Fruit fly (Drosophila melanogaster) whole organism, embryonic: ENCODE results near the gene CG14340.
A peak's percentile ranks its signal among the peaks of the same experiment; 100 is the strongest.

Source experiments
- Atf6 ChIP-seq: fragments of 200-800 bp; sonication (Bioruptor generic); IDR thresholded peaks from 2 replicates; pipeline ENCODE4 v1.3.6; 2022; ENCODE audit warnings: missing biosample characterization, missing genetic modification characterization
- CG10321 ChIP-seq: fragments of 200-800 bp; sonication (Bioruptor generic); IDR thresholded peaks from 2 replicates; pipeline ENCODE4 v1.3.6; 2022; ENCODE audit warnings: missing biosample characterization, missing genetic modification characterization
- CG10462 ChIP-seq: fragments of 200-800 bp; sonication (Bioruptor generic); optimal IDR thresholded peaks from 2 replicates; lab custom pipeline; 2016; ENCODE audit warnings: missing biosample characterization, missing genetic modification characterization
- CG12155 ChIP-seq: fragments of 200-800 bp; sonication (Bioruptor generic); optimal IDR thresholded peaks from 3 replicates; lab custom pipeline; 2016; ENCODE audit warnings: missing biosample characterization, missing genetic modification characterization
- CG12391 ChIP-seq: fragments of 200-800 bp; sonication (Bioruptor generic); optimal IDR thresholded peaks from 3 replicates; lab custom pipeline; 2018; ENCODE audit warnings: missing biosample characterization, mild to moderate bottlenecking, missing genetic modification characterization, moderate library complexity
- CG12744 ChIP-seq: fragments of 200-800 bp; sonication (Bioruptor generic); optimal IDR thresholded peaks from 2 replicates; lab custom pipeline; 2016; ENCODE audit warnings: missing biosample characterization, missing genetic modification characterization
- CG14667 ChIP-seq: fragments of 200-800 bp; sonication (Bioruptor generic); IDR thresholded peaks from 2 replicates; pipeline ENCODE4 v1.3.6; 2022; ENCODE audit warnings: missing biosample characterization, missing genetic modification characterization
- CG14860 ChIP-seq: fragments of 200-800 bp; sonication (Bioruptor generic); IDR thresholded peaks from 3 replicates; pipeline ENCODE4 v1.3.6; 2022; ENCODE audit warnings: missing biosample characterization, missing genetic modification characterization; ENCODE audit not compliant: partially characterized antibody
- CG16863 ChIP-seq: fragments of 200-800 bp; sonication (Bioruptor generic); optimal IDR thresholded peaks from 3 replicates; lab custom pipeline; 2016; ENCODE audit warnings: missing biosample characterization, missing genetic modification characterization
- CG17186 ChIP-seq: fragments of 200-800 bp; sonication (Bioruptor generic); optimal IDR thresholded peaks from 3 replicates; lab custom pipeline; 2017; ENCODE audit warnings: missing biosample characterization, missing genetic modification reagents, missing genetic modification characterization
- CG17361 ChIP-seq: fragments of 200-800 bp; sonication (Bioruptor generic); IDR thresholded peaks from 3 replicates; pipeline ENCODE4 v1.3.6; 2022; ENCODE audit warnings: missing biosample characterization, missing genetic modification characterization
- CG2889 ChIP-seq: fragments of 200-800 bp; sonication (Bioruptor generic); IDR thresholded peaks from 3 replicates; pipeline ENCODE4 v1.3.6; 2022; ENCODE audit warnings: missing biosample characterization, missing genetic modification characterization
- CG30020 ChIP-seq: fragments of 200-800 bp; optimal IDR thresholded peaks from 2 replicates; lab custom pipeline; 2019; ENCODE audit warnings: missing biosample characterization, mild to moderate bottlenecking, missing genetic modification characterization, moderate library complexity
- CG4360 ChIP-seq: fragments of 200-800 bp; sonication (Bioruptor generic); IDR thresholded peaks from 2 replicates; pipeline ENCODE4 v1.3.6; 2022; ENCODE audit warnings: missing biosample characterization, missing genetic modification characterization
- CG6272 ChIP-seq: fragments of 200-800 bp; sonication (Bioruptor generic); IDR thresholded peaks from 2 replicates; pipeline ENCODE4 v1.3.6; 2022; ENCODE audit warnings: missing biosample characterization, missing genetic modification characterization
- CG7987 ChIP-seq: fragments of 200-800 bp; sonication (Bioruptor generic); optimal IDR thresholded peaks from 2 replicates; lab custom pipeline; 2018; ENCODE audit warnings: missing biosample characterization, mild to moderate bottlenecking, missing genetic modification characterization, moderate library complexity
- CG8388 ChIP-seq: fragments of 200-800 bp; sonication (Bioruptor generic); optimal IDR thresholded peaks from 2 replicates; lab custom pipeline; 2019; ENCODE audit warnings: missing biosample characterization, mild to moderate bottlenecking, missing genetic modification characterization, moderate library complexity
- CG9609 ChIP-seq: fragments of 200-800 bp; sonication (Bioruptor generic); optimal IDR thresholded peaks from 3 replicates; lab custom pipeline; 2016; ENCODE audit warnings: missing biosample characterization, missing genetic modification characterization
- Camta ChIP-seq: fragments of 200-800 bp; sonication (Bioruptor generic); optimal IDR thresholded peaks from 2 replicates; lab custom pipeline; 2016; ENCODE audit warnings: missing biosample characterization, missing genetic modification characterization
- CrebB ChIP-seq: fragments of 200-800 bp; sonication (Bioruptor generic); optimal IDR thresholded peaks from 3 replicates; lab custom pipeline; 2018; ENCODE audit warnings: missing biosample characterization, mild to moderate bottlenecking, missing genetic modification characterization
- Dfd ChIP-seq, 2 experiments: fragments of >200 bp; optimal IDR thresholded peaks; 2 replicates each; lab custom pipeline; 2017; ENCODE audit warnings: missing biosample characterization in 2 of 2, missing genetic modification characterization in 2 of 2
- Elba2 ChIP-seq: fragments of 200-800 bp; sonication (Bioruptor generic); optimal IDR thresholded peaks from 3 replicates; lab custom pipeline; 2016; ENCODE audit warnings: missing biosample characterization, missing genetic modification characterization
- Ets65A ChIP-seq: fragments of 200-800 bp; sonication (Bioruptor generic); peaks from one replicate; lab custom pipeline; 2016; ENCODE audit warnings: missing biosample characterization, missing genetic modification characterization
- Hand ChIP-seq: fragments of 200-800 bp; sonication (Bioruptor generic); optimal IDR thresholded peaks from 2 replicates; lab custom pipeline; 2017; ENCODE audit warnings: mild to moderate bottlenecking, missing biosample characterization, missing genetic modification reagents, missing genetic modification characterization
- Hey ChIP-seq: fragments of 200-800 bp; sonication (Bioruptor generic); optimal IDR thresholded peaks from 3 replicates; lab custom pipeline; 2018; ENCODE audit warnings: missing biosample characterization, mild to moderate bottlenecking, missing genetic modification characterization
- Lhr ChIP-seq: fragments of 200-800 bp; sonication (Bioruptor generic); optimal IDR thresholded peaks from 3 replicates; lab custom pipeline; 2017; ENCODE audit warnings: mild to moderate bottlenecking, missing biosample characterization, missing genetic modification reagents, missing genetic modification characterization
- MBD-R2 ChIP-seq: fragments of 200-800 bp; sonication (Bioruptor generic); IDR thresholded peaks from 2 replicates; pipeline ENCODE4 v1.3.6; 2022; ENCODE audit warnings: missing biosample characterization, missing genetic modification characterization
- Mad ChIP-seq: fragments of 200-800 bp; sonication (Bioruptor generic); optimal IDR thresholded peaks from 2 replicates; lab custom pipeline; 2016; ENCODE audit warnings: missing biosample characterization, missing genetic modification characterization
- Rx ChIP-seq: fragments of 200-800 bp; sonication (Bioruptor generic); IDR thresholded peaks from 2 replicates; pipeline ENCODE4 v1.3.6; 2022; ENCODE audit warnings: missing biosample characterization, missing genetic modification characterization
- Sry-β ChIP-seq: fragments of 200-800 bp; sonication (Bioruptor generic); optimal IDR thresholded peaks from 2 replicates; lab custom pipeline; 2018; ENCODE audit warnings: missing biosample characterization, mild to moderate bottlenecking, missing genetic modification characterization, moderate library complexity
- Tbp ChIP-seq: fragments of >200 bp; optimal IDR thresholded peaks from 2 replicates; lab custom pipeline; 2018; ENCODE audit warnings: missing biosample characterization, missing genetic modification characterization
- bbx ChIP-seq: fragments of 200-800 bp; sonication (Bioruptor generic); IDR thresholded peaks from 2 replicates; pipeline ENCODE4 v1.3.6; 2022; ENCODE audit warnings: missing biosample characterization, missing genetic modification characterization; ENCODE audit not compliant: partially characterized antibody
- caup ChIP-seq: fragments of 200-800 bp; sonication (Bioruptor generic); optimal IDR thresholded peaks from 3 replicates; lab custom pipeline; 2017; ENCODE audit warnings: missing biosample characterization, mild to moderate bottlenecking, missing genetic modification characterization, moderate library complexity; ENCODE audit not compliant: severe bottlenecking
- crp ChIP-seq, 2 experiments: fragments of 200-800 bp; sonication (Bioruptor generic); optimal IDR thresholded peaks; 2 replicates in 1 of 2; 3 replicates in 1 of 2; lab custom pipeline; 2017; ENCODE audit warnings: missing biosample characterization in 2 of 2, missing genetic modification characterization in 2 of 2, mild to moderate bottlenecking in 1 of 2, moderate library complexity in 1 of 2
- dimm ChIP-seq: fragments of 200-800 bp; sonication (Bioruptor generic); IDR thresholded peaks from 2 replicates; pipeline ENCODE4 v1.3.6; 2022; ENCODE audit warnings: missing biosample characterization, missing genetic modification characterization
- ham ChIP-seq: fragments of 200-800 bp; sonication (Bioruptor generic); IDR thresholded peaks from 2 replicates; pipeline ENCODE4 v1.3.6; 2022; ENCODE audit warnings: missing biosample characterization, missing genetic modification characterization
- hkb ChIP-seq, 2 experiments: fragments of 200-800 bp in 1 of 2; fragments of >200 bp in 1 of 2; sonication (Bioruptor generic) in 1 of 2; IDR thresholded peaks in 1 of 2; optimal IDR thresholded peaks in 1 of 2; 2 replicates each; pipeline versions ENCODE4 v1.3.6 to Lab custom; 2017 to 2022; ENCODE audit warnings: missing biosample characterization in 1 of 2, missing genetic modification characterization in 1 of 2
- inv ChIP-seq: fragments of 200-800 bp; sonication (Bioruptor generic); IDR thresholded peaks from 2 replicates; pipeline ENCODE4 v1.3.6; 2022; ENCODE audit warnings: missing biosample characterization, missing genetic modification characterization; ENCODE audit not compliant: partially characterized antibody
- oc ChIP-seq: fragments of 200-800 bp; sonication (Bioruptor generic); optimal IDR thresholded peaks from 2 replicates; lab custom pipeline; 2018; ENCODE audit warnings: missing biosample characterization, mild to moderate bottlenecking, missing genetic modification characterization, moderate library complexity
- odd ChIP-seq: fragments of 200-800 bp; sonication (Bioruptor generic); optimal IDR thresholded peaks from 2 replicates; lab custom pipeline; 2017; ENCODE audit warnings: missing biosample characterization, mild to moderate bottlenecking, missing genetic modification characterization
- p53 ChIP-seq: fragments of 200-800 bp; sonication (Bioruptor generic); optimal IDR thresholded peaks from 2 replicates; lab custom pipeline; 2016; ENCODE audit warnings: missing biosample characterization, missing genetic modification characterization
- peb ChIP-seq: fragments of 200-800 bp; sonication (Bioruptor generic); IDR thresholded peaks from 2 replicates; pipeline ENCODE4 v1.3.6; 2022; ENCODE audit warnings: missing biosample characterization, missing genetic modification characterization
- prd ChIP-seq, 3 experiments: fragments of >200 bp in 2 of 3; fragments of 200-800 bp in 1 of 3; sonication (Bioruptor generic) in 1 of 3; optimal IDR thresholded peaks in 2 of 3; IDR thresholded peaks in 1 of 3; 2 replicates in 2 of 3; 3 replicates in 1 of 3; pipeline versions ENCODE4 v1.3.6 to Lab custom; 2017 to 2022; ENCODE audit warnings: missing biosample characterization in 1 of 3, missing genetic modification characterization in 1 of 3
- repo ChIP-seq: fragments of 200-800 bp; sonication (Bioruptor generic); optimal IDR thresholded peaks from 2 replicates; lab custom pipeline; 2016; ENCODE audit warnings: missing biosample characterization, missing genetic modification characterization
- slp2 ChIP-seq: fragments of 200-800 bp; sonication (Bioruptor generic); optimal IDR thresholded peaks from 2 replicates; lab custom pipeline; 2016; ENCODE audit warnings: missing biosample characterization, missing genetic modification characterization
- so ChIP-seq: fragments of 200-800 bp; sonication (Bioruptor generic); IDR thresholded peaks from 3 replicates; pipeline ENCODE4 v1.3.6; 2022; ENCODE audit warnings: missing biosample characterization, missing genetic modification characterization
- tio ChIP-seq: fragments of 200-800 bp; sonication (Bioruptor generic); optimal IDR thresholded peaks from 2 replicates; lab custom pipeline; 2017; ENCODE audit warnings: missing biosample characterization, missing genetic modification characterization, inconsistent platforms
- tx ChIP-seq: fragments of 200-800 bp; sonication (Bioruptor generic); optimal IDR thresholded peaks from 2 replicates; lab custom pipeline; 2016; ENCODE audit warnings: missing biosample characterization, missing genetic modification characterization
- yki ChIP-seq: fragments of >200 bp; optimal IDR thresholded peaks from 3 replicates; lab custom pipeline; 2018
- zen ChIP-seq: fragments of 200-800 bp; sonication (Bioruptor generic); optimal IDR thresholded peaks from 3 replicates; lab custom pipeline; 2018; ENCODE audit warnings: missing biosample characterization, mild to moderate bottlenecking, missing genetic modification characterization, moderate library complexity

The CG14340 gene

dm6 chr2L:1072184-1072583, 40.6 kb upstream of the CG14340 start (continued):
- TF ChIP-seq CG14667 (GFP tag; lab: Robert Waterston, UW) (peak; percentile 67; the same call in 1 of the 2 replicates), Dfd (GFP tag; optimal IDR thresholded peaks at IDR 0.05; lab: Kevin White, UChicago) (no peak), tio (GFP tag; lab: Kevin White, UChicago) (peak; percentile 87), inv (GFP tag; lab: Robert Waterston, UW) (no peak), Camta (GFP tag; lab: Kevin White, UChicago) (peak; percentile 96), CG10321 (GFP tag; lab: Robert Waterston, UW) (peak; percentile 66), CG7987 (GFP tag; lab: Kevin White, UChicago) (peak; percentile 98), Sry-β (GFP tag; lab: Kevin White, UChicago) (peak; percentile 74), CrebB (tag; lab: Kevin White, UChicago) (peak; percentile 96), Atf6 (GFP tag; lab: Robert Waterston, UW) (peak; percentile 91), dimm (GFP tag; lab: Robert Waterston, UW) (peak; percentile 81; the same call in 1 of the 2 replicates), Elba2 (GFP tag; lab: Kevin White, UChicago) (no peak), slp2 (peak; percentile 85), Ets65A (GFP tag; lab: Kevin White, UChicago) (peak; percentile 95), CG30020 (peak; percentile 54), CG16863 (GFP tag; lab: Kevin White, UChicago) (peak; percentile 93), yki (lab: Kevin White, UChicago) (no peak), odd (peak; percentile 95), CG10462 (GFP tag; lab: Kevin White, UChicago) (peak; percentile 90), Hand (GFP tag; lab: Kevin White, UChicago) (peak; percentile 70), Tbp (no peak), prd (optimal IDR thresholded peaks at IDR 0.05; lab: Kevin White, UChicago) (no peak), prd (GFP tag; IDR thresholded peaks at IDR 0.05; lab: Robert Waterston, UW) (peak; percentile 77), oc (tag; lab: Kevin White, UChicago) (peak; percentile 92), CG9609 (GFP tag; lab: Kevin White, UChicago) (peak; percentile 86), CG17186 (peak; percentile 93), MBD-R2 (GFP tag; lab: Robert Waterston, UW) (peak; percentile 71; the same call in 1 of the 2 replicates), CG12155 (peak; percentile 80), repo (GFP tag; lab: Kevin White, UChicago) (peak; percentile 92), caup (GFP tag; lab: Kevin White, UChicago) (peak; percentile 97), CG12744 (GFP tag; lab: Kevin White, UChicago) (peak; percentile 93), tx (GFP tag; lab: Kevin White, UChicago) (peak; percentile 85), CG2889 (peak; percentile 50; the same call in 2 of the 3 replicates), hkb (optimal IDR thresholded peaks at IDR 0.05; lab: Kevin White, UChicago) (no peak), hkb (GFP tag; IDR thresholded peaks at IDR 0.05; lab: Robert Waterston, UW) (peak; percentile 94), p53 (GFP tag; lab: Kevin White, UChicago) (peak; percentile 90), Hey (peak; percentile 94), so (GFP tag; lab: Robert Waterston, UW) (peak; percentile 93), CG8388 (GFP tag; lab: Kevin White, UChicago) (peak; percentile 81), CG14860 (GFP tag; lab: Robert Waterston, UW) (no peak), crp (GFP tag; optimal IDR thresholded peaks at IDR 0.05; lab: Kevin White, UChicago) (peak in 1 of 2 experiments; percentile 59), zen (tag; lab: Kevin White, UChicago) (peak; percentile 65), CG6272 (GFP tag; lab: Robert Waterston, UW) (no peak), CG17361 (peak; percentile 83; the same call in 2 of the 3 replicates), peb (GFP tag; lab: Robert Waterston, UW) (peak; percentile 73), Rx (peak; percentile 79), Mad (GFP tag; lab: Kevin White, UChicago) (peak; percentile 94), Lhr (GFP tag; lab: Kevin White, UChicago) (peak; percentile 96), CG12391 (peak; percentile 80), CG4360 (GFP tag; lab: Robert Waterston, UW) (peak; percentile 80), ham (peak; percentile 47; the same call in 1 of the 2 replicates), bbx (GFP tag; lab: Robert Waterston, UW) (no peak)
